Fruit fly (Drosophila melanogaster) whole organism, wandering third instar larva: ENCODE measurements around the gene UbcE2H.

Experiments used
- Abd-B ChIP-seq: fragments of >200 bp; optimal IDR thresholded peaks from 2 replicates; lab custom pipeline; 2017; ENCODE audit warnings: missing biosample characterization, missing genetic modification characterization
- CG32264 ChIP-seq: fragments of 200-800 bp; sonication (Bioruptor generic); optimal IDR thresholded peaks from 2 replicates; lab custom pipeline; 2016; ENCODE audit warnings: missing biosample characterization, missing genetic modification characterization
- CG9705 ChIP-seq: fragments of 200-800 bp; sonication (Bioruptor generic); optimal IDR thresholded peaks from 2 replicates; lab custom pipeline; 2018; ENCODE audit warnings: missing biosample characterization, mild to moderate bottlenecking, missing genetic modification characterization
- CrebA ChIP-seq: fragments of 200-800 bp; sonication (Bioruptor generic); optimal IDR thresholded peaks from 2 replicates; lab custom pipeline; 2016; ENCODE audit warnings: missing biosample characterization, mild to moderate bottlenecking, missing genetic modification characterization, borderline replicate concordance
- Dfd ChIP-seq: fragments of >200 bp; optimal IDR thresholded peaks from 2 replicates; lab custom pipeline; 2017; ENCODE audit warnings: missing biosample characterization, missing genetic modification characterization
- Dif ChIP-seq: fragments of 200-275, 200-300 bp; sonication (Bioruptor generic); optimal IDR thresholded peaks from 2 replicates; lab custom pipeline; 2018; ENCODE audit warnings: missing biosample characterization, missing genetic modification characterization; ENCODE audit not compliant: partially characterized antibody
- GATAd ChIP-seq: sonication (Bioruptor generic); optimal IDR thresholded peaks from 2 replicates; lab custom pipeline; 2016; ENCODE audit warnings: missing biosample characterization, missing genetic modification characterization
- HLH106 ChIP-seq: fragments of 200-800 bp; optimal IDR thresholded peaks from 3 replicates; lab custom pipeline; 2019; ENCODE audit warnings: missing biosample characterization, mild to moderate bottlenecking, missing genetic modification characterization, moderate library complexity
- Hr78 ChIP-seq: fragments of >200 bp; optimal IDR thresholded peaks from 2 replicates; lab custom pipeline; 2017; ENCODE audit warnings: missing biosample characterization, missing genetic modification characterization
- Jra ChIP-seq: sonication (Bioruptor generic); optimal IDR thresholded peaks from 2 replicates; lab custom pipeline; 2016; ENCODE audit warnings: missing biosample characterization, missing genetic modification characterization
- N ChIP-seq: fragments of >200 bp; optimal IDR thresholded peaks from 2 replicates; lab custom pipeline; 2018; ENCODE audit warnings: missing biosample characterization, missing external identifiers, missing genetic modification characterization
- OdsH ChIP-seq: fragments of 200-800 bp; sonication (Bioruptor generic); optimal IDR thresholded peaks from 2 replicates; lab custom pipeline; 2016; ENCODE audit warnings: missing biosample characterization, mild to moderate bottlenecking, missing genetic modification characterization
- Rel ChIP-seq, 2 experiments: fragments of 200-800 bp; sonication (Bioruptor generic) in 1 of 2; optimal IDR thresholded peaks; 2 replicates in 1 of 2; 3 replicates in 1 of 2; lab custom pipeline; 2016 to 2019; ENCODE audit warnings: mild to moderate bottlenecking in 2 of 2, missing biosample characterization in 2 of 2, missing genetic modification characterization in 2 of 2, moderate library complexity in 1 of 2
- Sp1 ChIP-seq: fragments of 200-800 bp; sonication (Bioruptor generic); optimal IDR thresholded peaks from 3 replicates; lab custom pipeline; 2019; ENCODE audit warnings: missing biosample characterization, mild to moderate bottlenecking, missing genetic modification characterization, moderate library complexity
- Vsx2 ChIP-seq: fragments of 200-300, 225-300 bp; sonication (Bioruptor generic); optimal IDR thresholded peaks from 2 replicates; lab custom pipeline; 2018; ENCODE audit warnings: missing biosample characterization, missing genetic modification characterization; ENCODE audit not compliant: partially characterized antibody
- br ChIP-seq: fragments of 200-800 bp; sonication (Bioruptor generic); optimal IDR thresholded peaks from 2 replicates; lab custom pipeline; 2016; ENCODE audit warnings: missing biosample characterization, missing genetic modification characterization
- brk ChIP-seq: fragments of 200-800 bp; sonication (Bioruptor generic); optimal IDR thresholded peaks from 2 replicates; lab custom pipeline; 2016; ENCODE audit warnings: missing biosample characterization, mild to moderate bottlenecking, missing genetic modification characterization
- dl ChIP-seq, 2 experiments: fragments of 175-275, 200-275 bp in 1 of 2; fragments of 200-275 bp in 1 of 2; sonication (Bioruptor generic); optimal IDR thresholded peaks; lab custom pipeline; 2018; ENCODE audit warnings: mild to moderate bottlenecking in 2 of 2, missing biosample characterization in 2 of 2, missing genetic modification characterization in 2 of 2, moderate library complexity in 2 of 2; ENCODE audit not compliant: partially characterized antibody in 2 of 2, insufficient read depth in 1 of 2
- dmrt93B ChIP-seq: fragments of 200-800 bp; sonication (Bioruptor generic); optimal IDR thresholded peaks from 2 replicates; lab custom pipeline; 2018; ENCODE audit warnings: missing biosample characterization, mild to moderate bottlenecking, missing genetic modification characterization
- dsf ChIP-seq: sonication (Bioruptor generic); optimal IDR thresholded peaks from 2 replicates; lab custom pipeline; 2016; ENCODE audit warnings: missing biosample characterization, missing genetic modification characterization, borderline replicate concordance
- foxo ChIP-seq, 2 experiments: fragments of 200-800 bp; sonication (Bioruptor generic); optimal IDR thresholded peaks; 2 replicates in 1 of 2; 3 replicates in 1 of 2; lab custom pipeline; 2016 to 2017; ENCODE audit warnings: missing biosample characterization in 2 of 2, missing genetic modification characterization in 2 of 2
- fru ChIP-seq: fragments of 200-800 bp; sonication (Bioruptor generic); optimal IDR thresholded peaks from 3 replicates; lab custom pipeline; 2016; ENCODE audit warnings: missing biosample characterization, mild to moderate bottlenecking, missing genetic modification characterization
- h ChIP-seq: fragments of 200-800 bp; sonication (Bioruptor generic); optimal IDR thresholded peaks from 3 replicates; lab custom pipeline; 2016; ENCODE audit warnings: missing biosample characterization, mild to moderate bottlenecking, missing genetic modification characterization
- jim ChIP-seq: fragments of 175-275, 200-325 bp; sonication (Bioruptor generic); optimal IDR thresholded peaks from 2 replicates; lab custom pipeline; 2016; ENCODE audit warnings: missing biosample characterization, mild to moderate bottlenecking, missing genetic modification characterization
- lola ChIP-seq: fragments of >200 bp; optimal IDR thresholded peaks from 2 replicates; lab custom pipeline; 2017; ENCODE audit warnings: missing biosample characterization, missing genetic modification characterization
- psq ChIP-seq: fragments of 200-800 bp; sonication (Bioruptor generic); optimal IDR thresholded peaks from 3 replicates; lab custom pipeline; 2017; ENCODE audit warnings: missing biosample characterization, mild to moderate bottlenecking, missing genetic modification characterization, moderate library complexity
- rgr ChIP-seq: fragments of 200-800 bp; sonication (Bioruptor generic); optimal IDR thresholded peaks from 3 replicates; lab custom pipeline; 2016; ENCODE audit warnings: missing biosample characterization, mild to moderate bottlenecking, missing genetic modification characterization
- sage ChIP-seq: fragments of 200-800 bp; sonication (Bioruptor generic); optimal IDR thresholded peaks from 2 replicates; lab custom pipeline; 2016; ENCODE audit warnings: missing biosample characterization, mild to moderate bottlenecking, missing genetic modification characterization
- sv ChIP-seq: fragments of 200-800 bp; sonication (Bioruptor generic); optimal IDR thresholded peaks from 3 replicates; lab custom pipeline; 2016; ENCODE audit warnings: missing biosample characterization, missing genetic modification characterization
- tai ChIP-seq: sonication (Bioruptor generic); optimal IDR thresholded peaks from 2 replicates; lab custom pipeline; 2016; ENCODE audit warnings: missing biosample characterization, missing genetic modification characterization
- usp ChIP-seq: fragments of >200 bp; optimal IDR thresholded peaks from 2 replicates; lab custom pipeline; 2017; ENCODE audit warnings: missing biosample characterization, missing genetic modification characterization
- woc ChIP-seq: sonication (Bioruptor generic); optimal IDR thresholded peaks from 2 replicates; lab custom pipeline; 2016; ENCODE audit warnings: missing biosample characterization, mild to moderate bottlenecking, missing genetic modification characterization

Gene UbcE2H

DNA sequence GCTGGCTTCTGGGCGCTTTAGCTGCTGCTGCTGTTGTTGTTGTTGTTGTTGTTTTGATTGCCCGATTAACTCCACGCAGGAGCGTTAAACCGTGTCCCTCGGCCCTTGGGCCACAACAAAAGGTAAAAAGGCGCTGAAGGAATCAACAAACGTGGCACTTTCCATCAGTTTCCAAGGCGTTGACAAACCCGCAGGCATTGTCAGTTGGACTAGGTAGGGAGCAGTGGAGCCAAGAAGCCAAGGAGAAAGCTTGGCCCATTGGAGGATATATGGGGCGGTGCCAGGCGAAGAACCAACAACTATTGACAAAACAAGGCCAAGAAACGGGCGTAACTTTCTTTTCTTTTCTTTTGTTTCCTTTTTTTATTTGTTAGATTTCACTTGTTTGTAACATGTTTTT is 6.8 kb downstream of the UbcE2H start, which contains the start of gene CG2256:
Gene CG2256, minus strand, starts transcription at position 101 of the 400 bp plus-strand sequence.
- TF ChIP-seq Dif: no peak
- no peak for TF ChIP-seq tai (GFP tag; lab: Kevin White, UChicago)
- no peak for TF ChIP-seq dsf (GFP tag; lab: Kevin White, UChicago)
- TF ChIP-seq h (GFP tag; lab: Kevin White, UChicago): no peak
- no peak for TF ChIP-seq br
- no peak for TF ChIP-seq brk (GFP tag; lab: Kevin White, UChicago)
- no peak for TF ChIP-seq Vsx2 (GFP tag; lab: Kevin White, UChicago)
- no peak for TF ChIP-seq Dfd

DNA sequence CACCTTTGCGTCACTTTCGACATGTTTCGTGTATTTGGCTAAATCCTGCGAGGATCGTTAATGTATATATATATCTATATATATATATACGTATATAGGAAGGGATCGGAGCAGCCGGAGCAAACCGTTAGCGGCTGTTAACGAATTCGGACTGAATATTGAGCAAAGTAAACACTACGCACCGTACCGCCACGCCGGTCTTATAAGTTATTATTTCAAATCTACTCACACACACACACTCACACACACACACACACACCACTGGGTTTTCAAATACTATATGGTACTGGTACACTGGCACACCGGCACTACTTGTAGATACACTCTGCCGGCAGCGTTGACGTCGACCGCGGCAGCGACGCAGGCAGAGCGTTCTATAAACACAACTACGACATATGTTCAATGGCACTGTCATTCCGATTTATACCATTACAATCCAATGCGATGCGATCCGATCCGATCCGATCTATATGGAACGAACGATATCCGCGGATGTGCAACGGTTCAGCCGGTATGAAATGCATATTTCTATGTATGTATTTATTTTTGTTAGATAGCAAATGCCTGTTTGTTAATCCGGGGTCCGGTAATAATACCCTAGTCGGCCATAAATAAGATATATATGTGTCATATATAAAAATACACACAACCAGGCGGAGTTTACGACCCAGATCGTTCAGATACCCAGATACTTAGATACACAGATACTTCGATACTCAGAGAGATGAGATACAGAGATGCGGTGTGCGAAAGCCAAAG is 12.3 kb downstream of the UbcE2H start, which contains the start of gene Ldsdh1:
Gene Ldsdh1, minus strand, starts transcription at position 179 of the 759 bp plus-strand sequence.
- TF ChIP-seq fru (no peak), CG9705 (GFP tag; lab: Kevin White, UChicago) (no peak), rgr (GFP tag; lab: Kevin White, UChicago) (no peak), Hr78 (GFP tag; lab: Kevin White, UChicago) (no peak)

DNA sequence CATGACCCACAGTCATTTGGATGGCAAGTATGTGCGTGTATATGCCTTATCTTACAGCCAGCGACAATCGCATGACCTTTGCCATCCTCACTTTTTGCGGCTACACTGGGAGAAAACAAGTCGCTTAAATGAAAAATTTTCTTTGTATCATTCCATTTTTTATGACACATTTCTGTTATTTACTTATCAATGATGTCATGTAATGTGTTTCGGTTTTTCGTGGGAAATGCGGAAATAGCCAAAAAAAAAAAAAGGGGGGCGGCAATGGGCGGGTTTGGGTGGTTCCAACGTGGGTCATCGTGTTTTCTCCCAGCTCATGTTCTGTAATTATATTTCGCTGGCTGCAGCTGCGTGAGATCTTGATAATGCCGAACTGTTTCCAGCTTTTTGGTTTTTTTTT is 13.7 kb downstream of the UbcE2H start:
- TF ChIP-seq Sp1 (GFP tag; lab: Kevin White, UChicago) (no peak), psq (GFP tag; lab: Kevin White, UChicago) (peak; percentile 8), h (GFP tag; lab: Kevin White, UChicago) (peak; percentile 0), foxo (GFP tag; optimal IDR thresholded peaks at IDR 0.05; lab: Kevin White, UChicago) (peak in 1 of 2 experiments; percentile 30)
- TF ChIP-seq, all 38 proteins: peak for 3

DNA sequence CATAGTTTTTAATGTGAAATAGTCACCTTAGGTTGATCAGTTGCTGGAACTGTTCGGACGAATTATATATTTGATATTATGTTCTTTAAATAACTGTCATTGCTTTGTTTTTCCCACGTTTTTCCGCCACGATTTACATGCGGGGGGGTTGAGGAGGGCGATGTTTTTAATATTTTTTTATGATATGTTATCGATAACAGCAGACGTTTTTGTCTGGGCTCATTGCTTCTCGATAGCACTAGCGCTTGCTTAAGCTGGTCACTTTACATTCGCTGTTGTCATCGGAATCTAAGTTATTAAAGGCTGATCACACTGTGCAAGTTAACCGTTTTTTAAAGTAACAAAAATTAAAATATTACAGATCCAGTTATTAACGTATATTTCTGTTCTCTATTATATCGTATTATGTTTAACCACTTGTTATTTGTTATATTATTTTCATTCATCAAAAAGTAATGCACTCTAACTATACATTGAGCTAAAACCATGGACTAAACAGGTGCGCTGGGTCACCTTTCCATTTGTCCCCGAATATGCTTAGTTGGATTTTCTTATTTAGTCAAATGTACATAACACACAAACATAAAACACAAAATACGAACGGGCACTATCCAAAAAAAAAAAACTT is 18.4 kb downstream of the UbcE2H start, which contains the start of the genes Upf2 and CG1571:
Gene Upf2, minus strand, starts transcription at position 167 of the 628 bp plus-strand sequence.
Gene CG1571, plus strand, starts transcription at position 578 of the 628 bp plus-strand sequence.
- TF ChIP-seq Hr78 (GFP tag; lab: Kevin White, UChicago): no peak
- no peak for TF ChIP-seq psq (GFP tag; lab: Kevin White, UChicago)
- no peak for TF ChIP-seq woc (GFP tag; lab: Kevin White, UChicago)
- no peak for TF ChIP-seq br
- TF ChIP-seq CG9705 (GFP tag; lab: Kevin White, UChicago): no peak
- no peak for TF ChIP-seq dmrt93B (GFP tag; lab: Kevin White, UChicago)
- TF ChIP-seq Dif: no peak
- no peak for TF ChIP-seq GATAd
- TF ChIP-seq Dfd: no peak
- no peak for TF ChIP-seq dl (GFP tag; optimal IDR thresholded peaks at IDR 0.05; lab: Kevin White, UChicago; ENCODE audit: insufficient read depth in 1 of 2, partially characterized antibody in 2 of 2)
- no peak for TF ChIP-seq brk (GFP tag; lab: Kevin White, UChicago)
- no peak for TF ChIP-seq sage (GFP tag; lab: Kevin White, UChicago)
- TF ChIP-seq CG32264 (GFP tag; lab: Kevin White, UChicago): no peak
- TF ChIP-seq usp: no peak
- no peak for TF ChIP-seq tai (GFP tag; lab: Kevin White, UChicago)

DNA sequence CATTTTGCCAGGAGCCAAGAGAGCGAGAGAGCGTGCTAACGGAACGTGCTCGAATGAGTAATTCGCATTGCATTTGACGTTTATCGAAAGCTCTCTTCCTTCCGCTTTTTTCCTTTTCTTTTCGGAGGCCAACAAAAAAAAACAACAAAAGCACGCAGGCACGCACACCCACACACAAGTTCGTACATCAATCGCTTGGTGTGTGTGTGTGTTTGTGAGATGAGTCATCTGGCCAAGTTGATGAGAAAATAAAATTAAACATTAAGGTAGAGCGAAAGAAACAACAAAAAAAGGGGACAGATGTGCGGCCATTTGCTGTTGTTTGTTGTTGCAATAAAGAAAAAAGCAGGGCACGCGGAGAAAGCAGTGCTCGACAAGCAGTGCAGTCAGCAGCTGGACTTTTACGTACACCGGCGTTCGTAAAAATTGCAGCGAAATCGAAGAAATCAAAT is 30.6 kb downstream of the UbcE2H start:
- TF ChIP-seq GATAd (no peak), Abd-B (GFP tag; lab: Kevin White, UChicago) (no peak), woc (GFP tag; lab: Kevin White, UChicago) (no peak), N (GFP tag; lab: Kevin White, UChicago) (peak; percentile 92), CG32264 (GFP tag; lab: Kevin White, UChicago) (no peak), dl (GFP tag; optimal IDR thresholded peaks at IDR 0.05; lab: Kevin White, UChicago; ENCODE audit: insufficient read depth in 1 of 2, partially characterized antibody in 2 of 2) (no peak), lola (no peak), brk (GFP tag; lab: Kevin White, UChicago) (no peak), jim (GFP tag; lab: Kevin White, UChicago) (peak; percentile 4), foxo (GFP tag; optimal IDR thresholded peaks at IDR 0.05; lab: Kevin White, UChicago) (peak in 1 of 2 experiments; percentile 18), Sp1 (GFP tag; lab: Kevin White, UChicago) (peak; percentile 79), OdsH (GFP tag; lab: Kevin White, UChicago) (peak; percentile 39), CrebA (GFP tag; lab: Kevin White, UChicago) (no peak), sage (GFP tag; lab: Kevin White, UChicago) (peak; percentile 71), HLH106 (tag; lab: Kevin White, UChicago) (no peak), Jra (peak; percentile 63), h (GFP tag; lab: Kevin White, UChicago) (no peak), sv (no peak), Rel (GFP tag; optimal IDR thresholded peaks at IDR 0.05; lab: Kevin White, UChicago) (peak; percentile 61), Rel (tag; optimal IDR thresholded peaks at IDR 0.05; lab: Kevin White, UChicago) (peak; percentile 3)
